Worm (Caenorhabditis elegans) whole organism, L1 larva: ENCODE results near the gene spat-2.

Experiments used
- aha-1 ChIP-seq: fragments of 150-350 bp; optimal IDR thresholded peaks from 2 replicates; lab custom pipeline; 2014; ENCODE audit warnings: missing biosample characterization, missing genetic modification characterization
- ama-1 ChIP-seq: fragments of 150-350 bp; optimal IDR thresholded peaks from 2 replicates; lab custom pipeline; 2014
- elt-3 ChIP-seq, 6 experiments: fragments of 150-350 bp in 1 of 6; sonication (generic microtip); optimal IDR thresholded peaks; 2 replicates each; lab custom pipeline; 2017 to 2018; ENCODE audit warnings: missing biosample characterization in 6 of 6, missing genetic modification characterization in 6 of 6, inconsistent platforms in 1 of 6
- nhr-77 ChIP-seq: fragments of 150-350 bp; optimal IDR thresholded peaks from 2 replicates; lab custom pipeline; 2014; ENCODE audit warnings: missing biosample characterization, missing genetic modification characterization
- ztf-11 ChIP-seq, 2 experiments: sonication (generic microtip); optimal IDR thresholded peaks; 2 replicates each; lab custom pipeline; 2016 to 2017; ENCODE audit warnings: missing genetic modification characterization in 2 of 2, missing biosample characterization in 1 of 2, missing compliant biosample characterization in 1 of 2

ce11 chrIII:11063259-11063658 is 26.5 kb downstream of the spat-2 start, which contains the start of gene rsa-2:
- TF ChIP-seq nhr-77 (tag; lab: Kevin White, UChicago) (no peak), ztf-11 (tag; optimal IDR thresholded peaks at IDR 0.05; lab: Kevin White, UChicago) (peak in 1 of 2 experiments; percentile 41), aha-1 (tag; lab: Kevin White, UChicago) (no peak), elt-3 (tag; optimal IDR thresholded peaks at IDR 0.05; lab: Kevin White, UChicago) (no peak), ama-1 (no peak)
